Worm (Caenorhabditis elegans) whole organism, L3 larva: ENCODE measurements around the gene kynu-1.
A peak's percentile ranks its signal among the peaks of the same experiment; 100 is the strongest.

Experiments used
- R02D3.7 ChIP-seq: fragments of 150-350 bp; optimal IDR thresholded peaks from 2 replicates; lab custom pipeline; 2014; ENCODE audit warnings: missing biosample characterization, missing genetic modification characterization
- ZK546.5 ChIP-seq: sonication (generic microtip); optimal IDR thresholded peaks from 2 replicates; lab custom pipeline; 2017; ENCODE audit warnings: missing biosample characterization, missing genetic modification characterization
- aly-2 ChIP-seq: fragments of 150-350 bp; optimal IDR thresholded peaks from 2 replicates; lab custom pipeline; 2014; ENCODE audit warnings: missing biosample characterization, missing genetic modification characterization
- ama-1 ChIP-seq: fragments of 150-350 bp; optimal IDR thresholded peaks from 2 replicates; lab custom pipeline; 2018
- ceh-16 ChIP-seq: sonication (generic microtip); optimal IDR thresholded peaks from 2 replicates; lab custom pipeline; 2017; ENCODE audit warnings: missing biosample characterization, missing genetic modification characterization
- ceh-28 ChIP-seq: fragments of 150-350 bp; optimal IDR thresholded peaks from 2 replicates; lab custom pipeline; 2014; ENCODE audit warnings: missing biosample characterization, missing genetic modification reagents, missing genetic modification characterization
- ceh-82 ChIP-seq: fragments of 150-350 bp; optimal IDR thresholded peaks from 2 replicates; lab custom pipeline; 2014; ENCODE audit warnings: missing biosample characterization, missing genetic modification characterization
- daf-12 ChIP-seq: fragments of 150-350 bp; optimal IDR thresholded peaks from 2 replicates; lab custom pipeline; 2014; ENCODE audit warnings: missing biosample characterization, missing genetic modification reagents, missing genetic modification characterization
- egl-27 ChIP-seq: sonication (generic microtip); optimal IDR thresholded peaks from 4 replicates; lab custom pipeline; 2017; ENCODE audit warnings: missing biosample characterization, missing genetic modification reagents, missing genetic modification characterization
- elt-1 ChIP-seq: fragments of 150-350 bp; optimal IDR thresholded peaks from 2 replicates; lab custom pipeline; 2014; ENCODE audit warnings: missing biosample characterization, missing genetic modification characterization
- elt-2 ChIP-seq: sonication (generic microtip); optimal IDR thresholded peaks from 2 replicates; lab custom pipeline; 2016; ENCODE audit warnings: missing genetic modification reagents, mild to moderate bottlenecking, missing genetic modification characterization, missing compliant biosample characterization
- elt-3 ChIP-seq, 3 experiments: fragments of 150-350 bp in 1 of 3; sonication (generic microtip) in 2 of 3; optimal IDR thresholded peaks; 2 replicates in 2 of 3; 4 replicates in 1 of 3; lab custom pipeline; 2014 to 2017; ENCODE audit warnings: missing biosample characterization in 3 of 3, missing genetic modification characterization in 3 of 3
- fkh-10 ChIP-seq: sonication (generic microtip); optimal IDR thresholded peaks from 2 replicates; lab custom pipeline; 2017; ENCODE audit warnings: missing biosample characterization, missing genetic modification reagents, missing genetic modification characterization
- fkh-2 ChIP-seq: fragments of 150-350 bp; optimal IDR thresholded peaks from 2 replicates; lab custom pipeline; 2014; ENCODE audit warnings: missing biosample characterization, missing genetic modification reagents, missing genetic modification characterization
- fos-1 ChIP-seq: fragments of 150-350 bp; optimal IDR thresholded peaks from 2 replicates; lab custom pipeline; 2014; ENCODE audit warnings: missing biosample characterization, missing genetic modification characterization
- hmg-11 ChIP-seq: sonication (generic microtip); optimal IDR thresholded peaks from 2 replicates; lab custom pipeline; 2016; ENCODE audit warnings: missing genetic modification characterization, missing compliant biosample characterization
- lin-15B ChIP-seq: fragments of 150-350 bp; optimal IDR thresholded peaks from 2 replicates; lab custom pipeline; 2014; ENCODE audit warnings: missing biosample characterization, missing genetic modification characterization
- lin-39 ChIP-seq: fragments of 150-350 bp; optimal IDR thresholded peaks from 2 replicates; lab custom pipeline; 2018; ENCODE audit warnings: missing biosample characterization, missing genetic modification reagents, missing genetic modification characterization
- lsy-12 ChIP-seq: sonication (generic microtip); optimal IDR thresholded peaks from 2 replicates; lab custom pipeline; 2016; ENCODE audit warnings: mild to moderate bottlenecking, missing genetic modification characterization, missing compliant biosample characterization
- mdl-1 ChIP-seq: fragments of 150-350 bp; optimal IDR thresholded peaks from 2 replicates; lab custom pipeline; 2014; ENCODE audit warnings: missing biosample characterization, missing genetic modification characterization
- mml-1 ChIP-seq: fragments of 150-350 bp; sonication (generic microtip); optimal IDR thresholded peaks from 3 replicates; lab custom pipeline; 2014; ENCODE audit warnings: missing biosample characterization, missing genetic modification characterization
- nfya-1 ChIP-seq: sonication (generic microtip); optimal IDR thresholded peaks from 2 replicates; lab custom pipeline; 2017; ENCODE audit warnings: missing genetic modification characterization, mild to moderate bottlenecking, missing compliant biosample characterization, antibody characterized with exemption, moderate library complexity; ENCODE audit not compliant: insufficient read depth
- nhr-12 ChIP-seq: fragments of 150-350 bp; optimal IDR thresholded peaks from 2 replicates; lab custom pipeline; 2014; ENCODE audit warnings: missing biosample characterization, missing genetic modification characterization
- nhr-23 ChIP-seq: fragments of 150-350 bp; optimal IDR thresholded peaks from 2 replicates; lab custom pipeline; 2014; ENCODE audit warnings: missing biosample characterization, missing genetic modification reagents, missing genetic modification characterization
- nhr-237 ChIP-seq: fragments of 150-350 bp; optimal IDR thresholded peaks from 2 replicates; lab custom pipeline; 2014; ENCODE audit warnings: missing biosample characterization, missing genetic modification characterization
- nhr-25 ChIP-seq: sonication (generic microtip); optimal IDR thresholded peaks from 2 replicates; lab custom pipeline; 2017; ENCODE audit warnings: missing biosample characterization, missing genetic modification characterization
- nhr-28 ChIP-seq: fragments of 150-350 bp; optimal IDR thresholded peaks from 2 replicates; lab custom pipeline; 2014; ENCODE audit warnings: missing biosample characterization, missing genetic modification characterization
- nhr-43 ChIP-seq: sonication (generic microtip); optimal IDR thresholded peaks from 2 replicates; lab custom pipeline; 2016; ENCODE audit warnings: mild to moderate bottlenecking, missing genetic modification characterization, missing compliant biosample characterization; ENCODE audit not compliant: poor library complexity, severe bottlenecking
- nhr-67 ChIP-seq: fragments of 150-350 bp; optimal IDR thresholded peaks from 2 replicates; lab custom pipeline; 2014; ENCODE audit warnings: missing biosample characterization, missing genetic modification characterization
- nhr-76 ChIP-seq: fragments of 150-350 bp; sonication (generic microtip); optimal IDR thresholded peaks from 5 replicates; lab custom pipeline; 2014; ENCODE audit warnings: missing biosample characterization, missing genetic modification characterization
- nhr-77 ChIP-seq: fragments of 150-350 bp; optimal IDR thresholded peaks from 2 replicates; lab custom pipeline; 2014; ENCODE audit warnings: missing biosample characterization, missing genetic modification characterization
- pha-4 ChIP-seq: fragments of 150-350 bp; optimal IDR thresholded peaks from 2 replicates; lab custom pipeline; 2014; ENCODE audit warnings: missing biosample characterization, missing genetic modification reagents, missing genetic modification characterization
- pqm-1 ChIP-seq: fragments of 150-350 bp; optimal IDR thresholded peaks from 2 replicates; lab custom pipeline; 2017; ENCODE audit warnings: missing biosample characterization, missing genetic modification characterization, inconsistent platforms
- sea-2 ChIP-seq: fragments of 150-350 bp; sonication (generic microtip); optimal IDR thresholded peaks from 4 replicates; lab custom pipeline; 2014; ENCODE audit warnings: missing biosample characterization, missing genetic modification reagents, missing genetic modification characterization
- skn-1 ChIP-seq: fragments of 150-350 bp; optimal IDR thresholded peaks from 2 replicates; lab custom pipeline; 2014; ENCODE audit warnings: missing biosample characterization, missing genetic modification characterization
- tbx-2 ChIP-seq: sonication (generic microtip); optimal IDR thresholded peaks from 2 replicates; lab custom pipeline; 2016; ENCODE audit warnings: mild to moderate bottlenecking, missing genetic modification characterization, missing compliant biosample characterization
- unc-39 ChIP-seq: sonication (generic microtip); optimal IDR thresholded peaks from 4 replicates; lab custom pipeline; 2017; ENCODE audit warnings: missing biosample characterization, missing genetic modification characterization
- unc-62 ChIP-seq: fragments of 150-350 bp; sonication (generic microtip); optimal IDR thresholded peaks from 4 replicates; lab custom pipeline; 2014; ENCODE audit warnings: missing biosample characterization, missing genetic modification reagents, missing genetic modification characterization

kynu-1 gene

ce11 chrX:6090779-6091178 lies 18.4 kb downstream of the kynu-1 start:
- TF ChIP-seq pqm-1 (tag; lab: Kevin White, UChicago) = no peak
- TF ChIP-seq pha-4 (tag; lab: Kevin White, UChicago) = peak; percentile 56

ce11 chrX:6088718-6089117 lies 20.4 kb downstream of the kynu-1 start:
- TF ChIP-seq nhr-12 (no peak), ceh-16 (no peak), unc-62 (GFP tag; lab: Kevin White, UChicago) (no peak), ama-1 (no peak), fos-1 (tag; lab: Kevin White, UChicago) (peak; percentile 78), unc-39 (tag; lab: Kevin White, UChicago) (no peak), fkh-2 (tag; lab: Kevin White, UChicago) (no peak), hmg-11 (tag; lab: Kevin White, UChicago) (no peak), nhr-23 (tag; lab: Kevin White, UChicago) (peak; percentile 41), aly-2 (tag; lab: Kevin White, UChicago) (peak; percentile 58), ceh-28 (tag; lab: Kevin White, UChicago) (peak; percentile 63), lsy-12 (tag; lab: Kevin White, UChicago) (peak; percentile 62), nhr-67 (tag; lab: Kevin White, UChicago) (no peak), pqm-1 (tag; lab: Kevin White, UChicago) (peak; percentile 29), skn-1 (tag; lab: Kevin White, UChicago) (peak; percentile 13), elt-2 (tag; lab: Kevin White, UChicago) (peak; percentile 33), nhr-77 (tag; lab: Kevin White, UChicago) (peak; percentile 36), sea-2 (GFP tag; lab: Kevin White, UChicago) (no peak), lin-15B (tag; lab: Kevin White, UChicago) (no peak), nhr-43 (peak; percentile 68), ZK546.5 (tag; lab: Kevin White, UChicago) (no peak), elt-1 (tag; lab: Kevin White, UChicago) (no peak), R02D3.7 (tag; lab: Kevin White, UChicago) (no peak), mdl-1 (tag; lab: Kevin White, UChicago) (no peak), egl-27 (no peak), fkh-10 (GFP tag; lab: Kevin White, UChicago) (no peak)

ce11 chrX:6087676-6088075 lies 21.5 kb downstream of the kynu-1 start, which contains the start of gene C45B2.8:
Gene C45B2.8, plus strand, starts transcription at chrX:6087976.
- TF ChIP-seq pqm-1 (tag; lab: Kevin White, UChicago) (no peak), nhr-25 (tag; lab: Kevin White, UChicago) (no peak), tbx-2 (tag; lab: Kevin White, UChicago) (no peak), elt-1 (tag; lab: Kevin White, UChicago) (no peak), sea-2 (GFP tag; lab: Kevin White, UChicago) (no peak), egl-27 (no peak)
- TF ChIP-seq, all 47 proteins: peak for 0

ce11 chrX:6085824-6086223 lies 23.3 kb downstream of the kynu-1 start, which contains the start of gene C45B2.1:
Gene C45B2.1, plus strand, starts transcription at chrX:6086124.
- no peak for TF ChIP-seq fkh-10 (GFP tag; lab: Kevin White, UChicago)

ce11 chrX:6084439-6084838 lies 24.7 kb downstream of the kynu-1 start, which contains the start of gene C45B2.2:
Gene C45B2.2, plus strand, starts transcription at chrX:6084739.
- TF ChIP-seq ZK546.5 (tag; lab: Kevin White, UChicago) (no peak), nhr-76 (tag; lab: Kevin White, UChicago) (no peak), nhr-28 (tag; lab: Kevin White, UChicago) (no peak), unc-39 (tag; lab: Kevin White, UChicago) (no peak), fkh-2 (tag; lab: Kevin White, UChicago) (no peak), tbx-2 (tag; lab: Kevin White, UChicago) (no peak), elt-1 (tag; lab: Kevin White, UChicago) (no peak), nhr-23 (tag; lab: Kevin White, UChicago) (no peak)

ce11 chrX:6082660-6083059 lies 26.5 kb downstream of the kynu-1 start, which contains the start of gene C45B2.3:
Gene C45B2.3, plus strand, starts transcription at chrX:6082960.
- no peak for TF ChIP-seq nhr-237 (tag; lab: Kevin White, UChicago)
- no peak for TF ChIP-seq lin-15B (tag; lab: Kevin White, UChicago)
- no peak for TF ChIP-seq nhr-77 (tag; lab: Kevin White, UChicago)
- no peak for TF ChIP-seq pqm-1 (tag; lab: Kevin White, UChicago)
- no peak for TF ChIP-seq hmg-11 (tag; lab: Kevin White, UChicago)
- TF ChIP-seq nhr-28 (tag; lab: Kevin White, UChicago) = no peak
- TF ChIP-seq mml-1 (tag; lab: Kevin White, UChicago) = no peak
- TF ChIP-seq ceh-82 = no peak
- no peak for TF ChIP-seq unc-62 (GFP tag; lab: Kevin White, UChicago)
- TF ChIP-seq skn-1 (tag; lab: Kevin White, UChicago) = no peak
- no peak for TF ChIP-seq ama-1
- TF ChIP-seq lin-39 = no peak
- no peak for TF ChIP-seq daf-12 (tag; lab: Kevin White, UChicago)
- no peak for TF ChIP-seq nfya-1 (tag; lab: Kevin White, UChicago)
- no peak for TF ChIP-seq ceh-28 (tag; lab: Kevin White, UChicago)
- no peak for TF ChIP-seq R02D3.7 (tag; lab: Kevin White, UChicago)
- TF ChIP-seq elt-3 (tag; optimal IDR thresholded peaks at IDR 0.05; lab: Kevin White, UChicago) = no peak
- TF ChIP-seq, all 47 proteins: peak for 0
